Worm (Caenorhabditis elegans) whole organism, early embryonic: Measurements from ENCODE around the gene poml-4.
"Not testable (repeated sequence)": the region's sequence is repeated elsewhere in the genome, so short reads cannot be mapped to it uniquely, and the experiment has no call there.

Source experiments
- B0310.2 ChIP-seq: sonication (generic microtip); optimal IDR thresholded peaks from 2 replicates; lab custom pipeline; 2016; ENCODE audit warnings: mild to moderate bottlenecking, missing genetic modification characterization, missing compliant biosample characterization
- F13C5.2 ChIP-seq: sonication (generic microtip); optimal IDR thresholded peaks from 2 replicates; lab custom pipeline; 2017; ENCODE audit warnings: mild to moderate bottlenecking, missing genetic modification characterization, inconsistent platforms, missing compliant biosample characterization
- aly-1 ChIP-seq: sonication (generic microtip); optimal IDR thresholded peaks from 2 replicates; lab custom pipeline; 2016; ENCODE audit warnings: missing genetic modification characterization, missing compliant biosample characterization
- ama-1 ChIP-seq: fragments of 150-350 bp; optimal IDR thresholded peaks from 2 replicates; lab custom pipeline; 2014
- ceh-13 ChIP-seq: fragments of 200-800 bp; sonication (Bioruptor generic); optimal IDR thresholded peaks from 2 replicates; lab custom pipeline; 2018; ENCODE audit warnings: mild to moderate bottlenecking, missing genetic modification characterization, missing compliant biosample characterization
- ceh-36 ChIP-seq: sonication (generic microtip); optimal IDR thresholded peaks from 2 replicates; lab custom pipeline; 2016; ENCODE audit warnings: missing genetic modification characterization, inconsistent platforms, missing compliant biosample characterization
- ets-7 ChIP-seq: sonication (generic microtip); optimal IDR thresholded peaks from 2 replicates; lab custom pipeline; 2016; ENCODE audit warnings: missing genotype, missing genetic modification characterization, missing compliant biosample characterization
- flt-1 ChIP-seq: fragments of 200-800 bp; sonication (Bioruptor generic); IDR thresholded peaks from 2 replicates; pipeline ENCODE4 v1.3.6; 2022; ENCODE audit warnings: missing genetic modification characterization, missing compliant biosample characterization
- hmbx-1 ChIP-seq: sonication (generic microtip); optimal IDR thresholded peaks from 2 replicates; lab custom pipeline; 2016; ENCODE audit warnings: mild to moderate bottlenecking, missing genetic modification characterization, missing compliant biosample characterization
- hmg-4 ChIP-seq: fragments of 200-800 bp; sonication (Bioruptor generic); optimal IDR thresholded peaks from 2 replicates; lab custom pipeline; 2018; ENCODE audit warnings: mild to moderate bottlenecking, missing genetic modification characterization, missing compliant biosample characterization
- hnd-1 ChIP-seq: sonication (generic microtip); optimal IDR thresholded peaks from 2 replicates; lab custom pipeline; 2016; ENCODE audit warnings: missing genetic modification characterization, missing compliant biosample characterization
- pes-1 ChIP-seq: fragments of 200-800 bp; sonication (Bioruptor generic); IDR thresholded peaks from 2 replicates; pipeline ENCODE4 v1.3.6; 2022; ENCODE audit warnings: missing genetic modification reagents, missing genetic modification characterization, missing compliant biosample characterization
- scrt-1 ChIP-seq: fragments of 200-800 bp; sonication (Bioruptor generic); IDR thresholded peaks from 2 replicates; pipeline ENCODE4 v1.3.6; 2022; ENCODE audit warnings: missing genetic modification characterization, missing compliant biosample characterization
- sea-1 ChIP-seq: fragments of 200-800 bp; sonication (Bioruptor generic); conservative IDR thresholded peaks from 2 replicates; pipeline ENCODE4 v1.3.6; 2022; ENCODE audit warnings: missing genetic modification characterization, missing compliant biosample characterization
- tbx-11 ChIP-seq: fragments of 200-800 bp; sonication (Bioruptor generic); IDR thresholded peaks from 2 replicates; pipeline ENCODE4 v1.3.6; 2022; ENCODE audit warnings: missing genetic modification characterization, missing compliant biosample characterization
- tbx-37 ChIP-seq: fragments of 200-800 bp; sonication (Bioruptor generic); conservative IDR thresholded peaks from 2 replicates; pipeline ENCODE4 v1.3.6; 2022; ENCODE audit warnings: missing genetic modification reagents, missing genetic modification characterization, missing compliant biosample characterization
- tra-4 ChIP-seq: sonication (generic microtip); optimal IDR thresholded peaks from 2 replicates; lab custom pipeline; 2017; ENCODE audit warnings: missing genetic modification characterization, missing compliant biosample characterization

Gene poml-4

ce11 chrII:1550501-1550900 lies 9.8 kb downstream of the poml-4 start, which contains the start of the genes fbxb-52 and fbxb-51:
TSS of gene fbxb-52 (minus strand) at chrII:1550601.
TSS of gene fbxb-51 (plus strand) at chrII:1550712.
- no peak for TF ChIP-seq pes-1
- no peak for TF ChIP-seq hnd-1 (tag; lab: Kevin White, UChicago)
- no peak for TF ChIP-seq ceh-36 (tag; lab: Kevin White, UChicago)
- no peak for TF ChIP-seq scrt-1 (GFP tag; lab: Robert Waterston, UW)
- no peak for TF ChIP-seq flt-1 (GFP tag; lab: Robert Waterston, UW)
- no peak for TF ChIP-seq ets-7 (tag; lab: Kevin White, UChicago)
- TF ChIP-seq ama-1 (lab: Kevin White, UChicago) = no peak
- no peak for TF ChIP-seq B0310.2 (tag; lab: Kevin White, UChicago)
- TF ChIP-seq hmbx-1 (tag; lab: Kevin White, UChicago) = no peak
- no peak for TF ChIP-seq tbx-37
- TF ChIP-seq tbx-11 = no peak

- TF ChIP-seq ceh-13; hmbx-1 (tag; lab: Kevin White, UChicago); flt-1 (GFP tag; lab: Robert Waterston, UW): not testable (repeated sequence)
These were observed 15.5 kb downstream of the poml-4 start, which contains the start of the genes fbxb-54 and fbxb-50 for ce11 chrII:1556217-1556616. TSS of gene fbxb-54 (minus strand) at chrII:1556317. TSS of gene fbxb-50 (plus strand) at chrII:1556443.

- no peak for TF ChIP-seq tbx-37
- no peak for TF ChIP-seq hmg-4 (GFP tag; lab: Kevin White, UChicago)
- no peak for TF ChIP-seq tbx-11
- no peak for TF ChIP-seq flt-1 (GFP tag; lab: Robert Waterston, UW)
- TF ChIP-seq ama-1 (lab: Kevin White, UChicago) = no peak
- no peak for TF ChIP-seq ceh-13
- TF ChIP-seq tra-4 (tag; lab: Kevin White, UChicago) = no peak
- no peak for TF ChIP-seq pes-1
- TF ChIP-seq aly-1 (tag; lab: Kevin White, UChicago) = no peak
- no peak for TF ChIP-seq hmbx-1 (tag; lab: Kevin White, UChicago)
- TF ChIP-seq hnd-1 (tag; lab: Kevin White, UChicago) = no peak
These were observed 20.1 kb downstream of the poml-4 start for ce11 chrII:1560839-1561238.

- TF ChIP-seq aly-1 (tag; lab: Kevin White, UChicago) = no peak
- no peak for TF ChIP-seq F13C5.2
- TF ChIP-seq hnd-1 (tag; lab: Kevin White, UChicago) = no peak
These were observed 21.1 kb downstream of the poml-4 start, which contains the start of gene K05F6.14 for ce11 chrII:1561863-1562262. TSS of gene K05F6.14 (plus strand) at chrII:1562163.

- TF ChIP-seq tbx-37 = no peak
- TF ChIP-seq pes-1 = no peak
- no peak for TF ChIP-seq ets-7 (tag; lab: Kevin White, UChicago)
- no peak for TF ChIP-seq tbx-11
- no peak for TF ChIP-seq scrt-1 (GFP tag; lab: Robert Waterston, UW)
- no peak for TF ChIP-seq ceh-13
- TF ChIP-seq flt-1 (GFP tag; lab: Robert Waterston, UW) = no peak
- no peak for TF ChIP-seq sea-1 (GFP tag; lab: Robert Waterston, UW)
- TF ChIP-seq hmg-4 (GFP tag; lab: Kevin White, UChicago) = no peak
These were observed 26.9 kb downstream of the poml-4 start, which contains the start of gene K05F6.8 for ce11 chrII:1567646-1568045. TSS of gene K05F6.8 (minus strand) at chrII:1567746.

- TF ChIP-seq pes-1 (no peak), F13C5.2 (no peak), scrt-1 (GFP tag; lab: Robert Waterston, UW) (no peak), hmg-4 (GFP tag; lab: Kevin White, UChicago) (no peak), sea-1 (GFP tag; lab: Robert Waterston, UW) (no peak), hmbx-1 (tag; lab: Kevin White, UChicago) (no peak), ceh-36 (tag; lab: Kevin White, UChicago) (no peak), tbx-11 (no peak), ets-7 (tag; lab: Kevin White, UChicago) (no peak), ama-1 (lab: Kevin White, UChicago) (no peak), tbx-37 (no peak), aly-1 (tag; lab: Kevin White, UChicago) (no peak), B0310.2 (tag; lab: Kevin White, UChicago) (no peak), tra-4 (tag; lab: Kevin White, UChicago) (no peak), flt-1 (GFP tag; lab: Robert Waterston, UW) (no peak), hnd-1 (tag; lab: Kevin White, UChicago) (no peak), ceh-13 (no peak)
These were observed 27.5 kb downstream of the poml-4 start, which contains the start of gene fbxb-49 for ce11 chrII:1568214-1568613. TSS of gene fbxb-49 (plus strand) at chrII:1568514.

- TF ChIP-seq flt-1 (GFP tag; lab: Robert Waterston, UW) (no peak), pes-1 (no peak), aly-1 (tag; lab: Kevin White, UChicago) (no peak), tra-4 (tag; lab: Kevin White, UChicago) (no peak), ama-1 (lab: Kevin White, UChicago) (no peak), B0310.2 (tag; lab: Kevin White, UChicago) (no peak), hnd-1 (tag; lab: Kevin White, UChicago) (no peak), tbx-11 (no peak), scrt-1 (GFP tag; lab: Robert Waterston, UW) (no peak), ets-7 (tag; lab: Kevin White, UChicago) (no peak), hmbx-1 (tag; lab: Kevin White, UChicago) (no peak), sea-1 (GFP tag; lab: Robert Waterston, UW) (no peak)
These were observed 30.3 kb downstream of the poml-4 start, which contains the start of gene fbxb-46 for ce11 chrII:1571032-1571431. TSS of gene fbxb-46 (minus strand) at chrII:1571132.

ce11 chrII:1576030-1576429 lies 35.3 kb downstream of the poml-4 start, which contains the start of gene K05F6.10:
TSS of gene K05F6.10 (minus strand) at chrII:1576130.
- no peak for TF ChIP-seq ama-1 (lab: Kevin White, UChicago)
- no peak for TF ChIP-seq tra-4 (tag; lab: Kevin White, UChicago)
- TF ChIP-seq ceh-13 = no peak
- TF ChIP-seq sea-1 (GFP tag; lab: Robert Waterston, UW) = no peak
- no peak for TF ChIP-seq ceh-36 (tag; lab: Kevin White, UChicago)
- TF ChIP-seq hmg-4 (GFP tag; lab: Kevin White, UChicago) = no peak
